Worm (Caenorhabditis elegans) whole organism, L4/young adult: ENCODE results near the gene sorb-1.

Experiments used
- W03F9.2 ChIP-seq: fragments of 150-350 bp; optimal IDR thresholded peaks from 2 replicates; lab custom pipeline; 2014; ENCODE audit warnings: missing biosample characterization, missing genetic modification characterization
- dao-5 ChIP-seq: sonication (generic microtip); optimal IDR thresholded peaks from 2 replicates; lab custom pipeline; 2016; ENCODE audit warnings: missing genotype, missing genetic modification characterization, moderate library complexity, missing compliant biosample characterization
- him-1 ChIP-seq: sonication (generic microtip); optimal IDR thresholded peaks from 2 replicates; lab custom pipeline; 2016; ENCODE audit warnings: missing genotype, missing genetic modification reagents, missing genetic modification characterization, missing compliant biosample characterization

DNA sequence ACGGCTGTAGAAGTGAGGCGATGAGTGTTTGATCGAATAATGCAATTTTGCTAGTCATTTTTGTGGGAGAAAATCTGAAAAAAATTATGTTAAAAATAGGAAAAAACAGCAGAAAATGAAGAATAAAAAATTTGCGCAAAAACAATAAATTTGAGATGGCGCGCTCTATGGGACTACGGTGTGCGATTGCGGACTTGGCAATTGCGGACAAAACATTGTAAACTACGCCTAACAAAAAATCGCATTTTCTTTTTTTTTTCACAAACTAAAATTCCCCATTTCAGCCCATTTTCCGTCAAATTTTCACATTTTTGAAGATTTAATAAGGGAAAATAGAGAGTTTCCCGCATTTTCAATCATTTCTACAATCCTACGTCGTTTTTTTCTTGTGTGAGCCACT, 38.5 kb downstream of the sorb-1 start, which contains the start of the genes sas-6 and Y45F10D.7:
- TF ChIP-seq dao-5 (tag; lab: Kevin White, UChicago) (no peak), W03F9.2 (peak; percentile 43), him-1 (tag; lab: Kevin White, UChicago) (no peak)
